Fruit fly (Drosophila melanogaster) ovary, adult (tissue): ENCODE data around the gene CG10809.

Source experiments
- CG17801 ChIP-seq: fragments of 200-800 bp; optimal IDR thresholded peaks from 2 replicates; lab custom pipeline; 2019; ENCODE audit warnings: missing biosample characterization, mild to moderate bottlenecking, missing genetic modification characterization, moderate library complexity; ENCODE audit not compliant: partially characterized antibody

The CG10809 gene

dm6 chr3L:9837053-9837452, 22.6 kb downstream of the CG10809 start:
- no peak for TF ChIP-seq CG17801 (GFP tag; lab: Kevin White, UChicago)

DNA sequence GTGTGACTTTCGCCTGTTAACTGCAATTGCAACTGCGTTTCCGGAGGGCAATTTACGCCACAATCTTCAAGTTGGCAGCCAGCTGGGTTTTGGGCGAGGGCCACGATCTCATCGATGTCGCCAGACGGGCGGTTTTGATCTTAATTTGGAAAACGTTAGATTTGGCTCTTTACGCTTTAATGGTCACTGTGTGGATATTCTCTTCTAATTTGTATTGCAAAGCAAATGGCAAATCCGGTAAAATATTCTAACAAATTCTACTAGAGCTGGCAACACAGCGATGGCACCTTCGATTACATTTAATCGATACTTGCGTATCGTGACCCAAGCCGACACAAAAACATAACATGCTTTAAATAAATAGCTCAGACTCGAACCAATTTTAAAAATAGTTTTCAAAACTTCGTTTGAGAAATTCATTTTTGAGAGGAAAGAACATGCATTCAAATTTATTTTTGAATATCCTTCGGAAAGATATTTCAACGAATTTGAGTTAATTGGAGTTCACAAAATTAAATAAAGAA, 23.1 kb downstream of the CG10809 start, which contains the start of gene I-2:
Gene I-2, minus strand, starts transcription at position 282 of the 524 bp plus-strand sequence.
- TF ChIP-seq CG17801 (GFP tag; lab: Kevin White, UChicago) = no peak

DNA sequence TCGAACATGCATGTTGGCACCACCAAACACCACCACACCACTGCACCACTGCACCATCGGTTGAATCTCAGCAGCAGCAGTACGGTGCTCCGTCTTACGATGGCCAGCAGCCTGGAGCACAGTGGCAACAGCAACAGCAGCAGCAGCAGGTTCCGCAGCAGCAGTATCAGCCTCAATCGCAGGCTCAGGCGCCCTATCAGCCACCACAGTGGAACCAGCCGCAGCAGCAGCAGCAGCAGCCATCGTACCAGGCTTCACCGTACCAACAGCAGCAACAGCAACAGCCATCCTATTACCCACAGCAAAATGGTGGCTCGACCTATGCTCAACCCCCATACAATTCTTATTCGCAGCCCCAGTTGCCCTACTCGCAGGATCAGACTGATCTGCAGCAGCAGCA, 27.6 kb downstream of the CG10809 start:
- no peak for TF ChIP-seq CG17801 (GFP tag; lab: Kevin White, UChicago)

dm6 chr3L:9829639-9830341, 29.9 kb downstream of the CG10809 start:
- TF ChIP-seq CG17801 (GFP tag; lab: Kevin White, UChicago) = no peak

dm6 chr3L:9829154-9829553, 30.5 kb downstream of the CG10809 start:
- TF ChIP-seq CG17801 (GFP tag; lab: Kevin White, UChicago) = no peak

DNA sequence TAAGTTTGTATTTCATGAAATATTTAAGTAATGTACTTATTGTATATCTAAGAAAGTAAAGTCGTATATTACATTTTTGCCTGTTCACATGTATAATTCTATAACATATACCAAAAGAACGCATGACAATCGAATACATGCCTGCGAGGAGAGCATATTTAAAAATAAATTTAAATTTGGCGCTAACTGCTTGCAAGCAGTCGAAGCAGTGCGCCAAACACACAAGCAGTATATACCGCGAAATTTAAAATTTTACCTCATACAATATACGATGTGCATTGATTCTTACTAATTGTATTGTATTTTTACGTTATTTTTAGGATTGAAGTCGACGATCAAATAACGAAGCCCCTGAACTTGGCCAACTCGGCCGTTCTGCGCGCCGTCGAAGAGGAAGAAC, 35.5 kb downstream of the CG10809 start:
- TF ChIP-seq CG17801 (GFP tag; lab: Kevin White, UChicago) = no peak

DNA sequence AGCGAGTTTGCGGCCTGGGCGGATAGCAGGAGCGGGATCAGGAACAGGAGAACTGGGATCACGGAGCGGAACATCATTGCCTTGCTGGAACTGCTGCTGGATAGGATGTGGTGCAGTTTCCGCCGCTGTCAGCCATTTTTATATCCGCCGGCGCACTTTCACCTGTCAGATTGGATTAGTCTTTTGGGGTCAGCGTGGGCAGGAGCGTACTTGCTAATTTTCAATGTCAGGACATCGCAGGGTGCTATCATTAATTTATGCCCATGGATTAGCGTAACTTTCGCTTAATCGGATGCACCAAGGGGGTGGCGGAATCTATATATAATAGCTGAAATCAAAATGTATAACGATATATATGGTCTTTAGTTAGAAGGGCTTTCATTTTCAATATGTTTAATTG, 35.9 kb downstream of the CG10809 start, which contains the start of gene Ilp5:
Gene Ilp5, minus strand, starts transcription at position 101 of the 400 bp plus-strand sequence.
- no peak for TF ChIP-seq CG17801 (GFP tag; lab: Kevin White, UChicago)

DNA sequence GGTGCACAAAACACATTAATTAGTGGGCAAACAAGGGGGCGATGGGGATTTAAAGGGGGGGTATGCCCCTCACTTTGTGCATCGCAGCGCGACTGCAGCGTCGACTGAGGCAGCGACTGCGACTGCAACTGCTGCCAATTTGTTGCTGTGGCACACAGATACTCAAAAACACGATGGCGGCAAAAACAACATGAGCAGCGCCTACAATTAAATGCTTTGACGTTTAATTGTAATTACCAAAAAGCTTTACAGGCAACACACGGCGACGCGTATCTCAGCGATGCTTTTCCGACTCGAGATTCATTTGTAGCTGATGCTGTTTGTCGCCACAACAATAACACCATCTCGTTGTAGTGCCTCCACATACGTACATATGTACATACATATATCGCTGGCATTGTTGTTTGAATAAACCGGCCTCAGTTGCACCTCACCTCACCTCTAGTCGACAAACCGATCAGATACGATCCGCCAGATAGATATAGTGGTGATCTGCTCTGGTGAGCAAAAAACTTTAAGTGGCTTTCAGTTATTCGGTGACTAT, 38.5 kb downstream of the CG10809 start:
- no peak for TF ChIP-seq CG17801 (GFP tag; lab: Kevin White, UChicago)

DNA sequence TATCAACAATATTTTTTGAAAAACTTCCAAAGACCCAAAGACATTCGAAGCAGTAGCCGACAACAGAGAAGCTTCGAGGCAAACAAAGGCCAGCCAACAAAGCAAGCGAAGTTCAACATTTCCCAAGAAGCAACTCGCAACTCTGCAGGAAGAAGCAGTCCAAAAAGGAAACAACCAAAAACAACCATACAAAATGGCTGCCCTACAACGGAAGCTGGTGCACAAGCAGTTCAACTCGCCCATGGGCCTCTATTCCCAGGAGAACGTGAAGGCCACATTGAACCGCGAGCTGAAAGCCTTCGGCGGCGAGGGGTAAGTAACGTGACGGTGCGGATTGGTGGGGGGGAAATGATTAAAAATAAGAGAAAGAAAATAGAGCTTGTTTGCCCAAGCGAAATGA, 39.4 kb downstream of the CG10809 start:
- no peak for TF ChIP-seq CG17801 (GFP tag; lab: Kevin White, UChicago)

dm6 chr3L:9815705-9816104, 44.0 kb downstream of the CG10809 start:
- no peak for TF ChIP-seq CG17801 (GFP tag; lab: Kevin White, UChicago)

- no peak for TF ChIP-seq CG17801 (GFP tag; lab: Kevin White, UChicago)
Measured at dm6 chr3L:9814621-9815020, 45.1 kb downstream of the CG10809 start.

DNA sequence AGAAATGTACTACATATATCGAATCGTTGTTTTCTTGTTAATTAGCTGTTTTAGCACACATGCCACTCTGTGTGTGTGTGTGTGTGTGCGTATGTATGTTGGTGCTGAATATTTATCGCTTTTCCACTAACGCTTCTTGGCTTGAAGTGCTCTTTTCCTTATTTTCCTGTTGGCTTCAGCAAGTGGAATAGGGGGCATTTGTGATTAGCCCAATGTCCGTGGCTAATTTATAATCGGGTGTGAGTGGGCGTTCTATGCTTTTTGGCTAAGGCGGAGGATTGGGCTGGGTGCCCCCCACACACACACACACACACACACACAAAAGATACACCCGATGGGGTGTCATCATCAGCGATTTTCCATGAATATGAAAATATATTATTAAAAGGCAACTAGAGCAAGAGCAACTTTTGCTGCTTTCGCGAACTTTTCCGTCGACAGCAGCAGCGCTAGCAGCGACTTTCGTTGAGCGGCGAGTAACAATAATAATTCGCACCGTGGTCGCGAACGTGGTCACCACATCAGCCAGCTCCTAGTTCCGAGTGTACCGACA, 46.3 kb downstream of the CG10809 start, which contains the start of gene CG43897:
Gene CG43897, plus strand, starts transcription at position 503 of the 553 bp plus-strand sequence.
- no peak for TF ChIP-seq CG17801 (GFP tag; lab: Kevin White, UChicago)
